Worm (Caenorhabditis elegans) whole organism, L4 larva: ENCODE results near the gene R10F2.6.
A peak's percentile ranks its signal among the peaks of the same experiment; 100 is the strongest.

ENCODE experiments used
- F44E2.7 ChIP-seq: fragments of 200-800 bp; sonication (Bioruptor generic); IDR thresholded peaks from 2 replicates; pipeline ENCODE4 v2.1.2; 2022; ENCODE audit warnings: missing genetic modification characterization, missing compliant biosample characterization
- R02D3.7 ChIP-seq: fragments of 150-350 bp; sonication (generic microtip); optimal IDR thresholded peaks from 3 replicates; lab custom pipeline; 2014; ENCODE audit warnings: missing biosample characterization, missing genetic modification characterization
- Y105C5A.15 ChIP-seq: fragments of 200-800 bp; sonication (Bioruptor generic); IDR thresholded peaks from 2 replicates; pipeline ENCODE4 v1.3.6; 2022; ENCODE audit warnings: missing genetic modification characterization, missing compliant biosample characterization
- Y48G9A.11 ChIP-seq: fragments of 200-800 bp; sonication (Bioruptor generic); IDR thresholded peaks from 2 replicates; pipeline ENCODE4 v1.3.6; 2022; ENCODE audit warnings: missing genetic modification reagents, missing genetic modification characterization, missing compliant biosample characterization
- Y5F2A.4 ChIP-seq: fragments of 200-800 bp; sonication (Bioruptor generic); optimal IDR thresholded peaks from 2 replicates; lab custom pipeline; 2018; ENCODE audit warnings: mild to moderate bottlenecking, missing genetic modification characterization, missing compliant biosample characterization
- aha-1 ChIP-seq: fragments of 150-350 bp; peaks from one replicate; lab custom pipeline; 2014; ENCODE audit warnings: missing biosample characterization, missing genetic modification characterization
- aly-2 ChIP-seq: sonication (generic microtip); optimal IDR thresholded peaks from 2 replicates; lab custom pipeline; 2018; ENCODE audit warnings: missing biosample characterization, missing genetic modification characterization
- ama-1 ChIP-seq: fragments of 150-350 bp; optimal IDR thresholded peaks from 2 replicates; lab custom pipeline; 2014; ENCODE audit warnings: inconsistent platforms, mixed read lengths
- ceh-62 ChIP-seq: sonication (generic microtip); optimal IDR thresholded peaks from 2 replicates; lab custom pipeline; 2017; ENCODE audit warnings: missing biosample characterization, missing genetic modification characterization
- ceh-82 ChIP-seq: sonication (generic microtip); optimal IDR thresholded peaks from 2 replicates; lab custom pipeline; 2017; ENCODE audit warnings: missing biosample characterization, missing genetic modification characterization
- cey-2 ChIP-seq: sonication (generic microtip); optimal IDR thresholded peaks from 3 replicates; lab custom pipeline; 2017; ENCODE audit warnings: missing genetic modification characterization, mild to moderate bottlenecking, missing compliant biosample characterization, antibody characterized with exemption, borderline replicate concordance; ENCODE audit not compliant: insufficient read depth
- ctbp-1 ChIP-seq: fragments of 200-800 bp; sonication (Bioruptor generic); IDR thresholded peaks from 2 replicates; pipeline ENCODE4 v1.3.6; 2022; ENCODE audit warnings: missing genetic modification reagents, missing genetic modification characterization, missing compliant biosample characterization
- daf-16 ChIP-seq, 3 experiments: sonication (generic microtip); optimal IDR thresholded peaks; 2 replicates each; lab custom pipeline; 2016 to 2017; ENCODE audit warnings: missing genetic modification characterization in 3 of 3, missing genetic modification reagents in 3 of 3, mild to moderate bottlenecking in 2 of 3, missing compliant biosample characterization in 2 of 3, missing biosample characterization in 1 of 3, moderate library complexity in 1 of 3
- dve-1 ChIP-seq: sonication (generic microtip); optimal IDR thresholded peaks from 2 replicates; lab custom pipeline; 2017; ENCODE audit warnings: antibody characterized with exemption, mild to moderate bottlenecking, missing genetic modification characterization, missing compliant biosample characterization; ENCODE audit not compliant: insufficient read depth
- egl-27 ChIP-seq: sonication (generic microtip); optimal IDR thresholded peaks from 3 replicates; lab custom pipeline; 2017; ENCODE audit warnings: missing biosample characterization, missing genetic modification reagents, missing genetic modification characterization
- egl-43 ChIP-seq: fragments of 200-800 bp; sonication (Bioruptor generic); IDR thresholded peaks from 2 replicates; pipeline ENCODE4 v1.3.6; 2022; ENCODE audit warnings: missing genetic modification reagents, missing genetic modification characterization, missing compliant biosample characterization
- fkh-10 ChIP-seq: fragments of 150-350 bp; optimal IDR thresholded peaks from 2 replicates; lab custom pipeline; 2014; ENCODE audit warnings: missing biosample characterization, missing genetic modification reagents, missing genetic modification characterization
- hlh-11 ChIP-seq: fragments of 200-800 bp; sonication (Bioruptor generic); optimal IDR thresholded peaks from 2 replicates; lab custom pipeline; 2018; ENCODE audit warnings: mild to moderate bottlenecking, missing genetic modification characterization, missing compliant biosample characterization
- hlh-30 ChIP-seq: sonication (generic microtip); optimal IDR thresholded peaks from 2 replicates; lab custom pipeline; 2017; ENCODE audit warnings: antibody characterized with exemption, mild to moderate bottlenecking, missing genetic modification characterization, missing compliant biosample characterization; ENCODE audit not compliant: insufficient read depth
- lin-1 ChIP-seq: fragments of 200-800 bp; sonication (Bioruptor generic); IDR thresholded peaks from 2 replicates; pipeline ENCODE4 v1.3.6; 2022; ENCODE audit warnings: missing genetic modification reagents, missing genetic modification characterization, missing compliant biosample characterization
- madf-9 ChIP-seq: fragments of 200-800 bp; sonication (Bioruptor generic); conservative IDR thresholded peaks from 2 replicates; pipeline ENCODE4 v1.3.6; 2022; ENCODE audit warnings: missing genetic modification reagents, missing genetic modification characterization, missing compliant biosample characterization
- mep-1 ChIP-seq: fragments of 150-350 bp; sonication (generic microtip); optimal IDR thresholded peaks from 3 replicates; lab custom pipeline; 2014; ENCODE audit warnings: missing biosample characterization, missing genetic modification characterization
- mxl-2 ChIP-seq: fragments of 200-800 bp; sonication (Bioruptor generic); conservative IDR thresholded peaks from 2 replicates; pipeline ENCODE4 v1.3.6; 2022; ENCODE audit warnings: missing genetic modification reagents, missing genetic modification characterization, missing compliant biosample characterization
- mxl-3 ChIP-seq: fragments of 200-800 bp; sonication (Bioruptor generic); optimal IDR thresholded peaks from 2 replicates; lab custom pipeline; 2018; ENCODE audit warnings: mild to moderate bottlenecking, missing genetic modification characterization, missing compliant biosample characterization
- nhr-102 ChIP-seq: sonication (generic microtip); optimal IDR thresholded peaks from 2 replicates; lab custom pipeline; 2016; ENCODE audit warnings: mild to moderate bottlenecking, missing genetic modification characterization, moderate library complexity, missing compliant biosample characterization
- nhr-25 ChIP-seq: sonication (generic microtip); optimal IDR thresholded peaks from 2 replicates; lab custom pipeline; 2017; ENCODE audit warnings: missing genetic modification characterization, mild to moderate bottlenecking, missing compliant biosample characterization, antibody characterized with exemption, moderate library complexity, borderline replicate concordance; ENCODE audit not compliant: insufficient read depth
- nhr-41 ChIP-seq: fragments of 200-800 bp; sonication (Bioruptor generic); IDR thresholded peaks from 2 replicates; pipeline ENCODE4 v1.3.6; 2022; ENCODE audit warnings: missing genetic modification reagents, missing genetic modification characterization, missing compliant biosample characterization
- nhr-76 ChIP-seq: fragments of 150-350 bp; optimal IDR thresholded peaks from 2 replicates; lab custom pipeline; 2014; ENCODE audit warnings: missing biosample characterization, missing genetic modification characterization
- pha-4 ChIP-seq, 2 experiments: fragments of 150-350 bp in 1 of 2; fragments of 200-800 bp in 1 of 2; sonication (Bioruptor generic) in 1 of 2; IDR thresholded peaks in 1 of 2; optimal IDR thresholded peaks in 1 of 2; 2 replicates each; pipeline versions ENCODE4 v1.3.6 to Lab custom; 2014 to 2022; ENCODE audit warnings: missing genetic modification characterization in 2 of 2, missing genetic modification reagents in 2 of 2, missing biosample characterization in 1 of 2, missing compliant biosample characterization in 1 of 2
- php-3 ChIP-seq: fragments of 200-800 bp; sonication (Bioruptor generic); IDR thresholded peaks from 2 replicates; pipeline ENCODE4 v1.3.6; 2022; ENCODE audit warnings: missing genetic modification reagents, missing genetic modification characterization, missing compliant biosample characterization
- set-16 ChIP-seq: fragments of 200-800 bp; sonication (Bioruptor generic); IDR thresholded peaks from 2 replicates; pipeline ENCODE4 v1.3.6; 2022; ENCODE audit warnings: missing genetic modification reagents, missing genetic modification characterization, missing compliant biosample characterization
- snpc-1.2 ChIP-seq: fragments of 200-800 bp; sonication (Bioruptor generic); IDR thresholded peaks from 2 replicates; pipeline ENCODE4 v1.3.6; 2022; ENCODE audit warnings: missing genetic modification reagents, missing genetic modification characterization, missing compliant biosample characterization
- snpc-4 ChIP-seq: fragments of 150-350 bp; optimal IDR thresholded peaks from 2 replicates; lab custom pipeline; 2014; ENCODE audit warnings: missing biosample characterization, missing genetic modification characterization
- tra-1 ChIP-seq: fragments of 200-800 bp; sonication (Bioruptor generic); IDR thresholded peaks from 2 replicates; pipeline ENCODE4 v1.3.6; 2022; ENCODE audit warnings: missing genetic modification reagents, missing genetic modification characterization, missing compliant biosample characterization
- zip-2 ChIP-seq: fragments of 150-350 bp; optimal IDR thresholded peaks from 2 replicates; lab custom pipeline; 2014; ENCODE audit warnings: missing biosample characterization, missing genetic modification characterization
- ztf-7 ChIP-seq: fragments of 150-350 bp; optimal IDR thresholded peaks from 2 replicates; lab custom pipeline; 2014; ENCODE audit warnings: missing biosample characterization, missing genetic modification characterization

The R10F2.6 gene

DNA sequence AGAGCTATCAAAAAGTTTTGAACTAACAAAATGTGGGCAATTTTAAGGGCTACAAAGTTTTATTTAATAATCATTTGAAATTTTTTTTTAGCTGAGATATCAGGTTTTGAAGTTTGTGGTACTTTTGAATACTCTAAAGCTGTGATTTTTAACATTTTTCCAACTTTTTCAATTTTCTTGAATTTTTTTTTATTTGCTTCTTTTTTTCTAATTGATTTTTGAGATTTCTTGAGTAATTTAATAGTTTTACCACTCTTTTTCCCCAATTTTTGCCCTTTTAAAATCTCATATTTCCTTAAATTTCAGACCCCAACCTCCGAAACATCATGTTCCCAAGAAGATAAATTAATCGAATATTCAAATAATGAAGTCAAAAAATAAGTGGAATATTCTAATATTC, 33.3 kb downstream of the R10F2.6 start, which contains the start of gene cdh-1:
TSS of gene cdh-1 (plus strand) at position 301 of the 400 bp plus-strand sequence.
- TF ChIP-seq aly-2 (tag; lab: Kevin White, UChicago) (no peak), egl-27 (tag; lab: Kevin White, UChicago) (no peak), R02D3.7 (no peak), ceh-62 (no peak), mxl-3 (GFP tag; lab: Kevin White, UChicago) (no peak), pha-4 (GFP tag; IDR thresholded peaks at IDR 0.05; lab: Robert Waterston, UW) (no peak), pha-4 (tag; optimal IDR thresholded peaks at IDR 0.05; lab: Kevin White, UChicago) (no peak), snpc-4 (tag; lab: Kevin White, UChicago) (no peak)

DNA sequence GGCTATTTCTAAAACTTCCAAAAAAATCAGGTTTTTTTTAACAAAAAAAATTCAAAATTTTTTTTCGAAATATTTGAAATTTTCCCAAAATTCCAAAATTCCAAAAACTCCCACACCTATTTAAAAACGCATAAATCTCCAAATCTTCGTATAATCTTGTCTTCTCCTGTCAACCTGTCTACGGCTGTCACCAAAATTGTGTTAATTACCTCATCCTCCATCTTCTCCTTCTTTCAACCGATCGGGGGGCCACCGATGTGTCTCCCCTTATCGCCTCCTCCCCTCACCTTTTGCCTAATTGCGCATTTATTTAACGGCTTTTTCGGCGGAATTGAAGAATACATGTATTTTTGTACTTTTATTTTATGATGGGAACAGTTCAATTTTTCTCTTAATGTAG, 35.0 kb downstream of the R10F2.6 start:
- TF ChIP-seq hlh-30 (tag; lab: Kevin White, UChicago) (no peak), lin-1 (no peak), Y105C5A.15 (GFP tag; lab: Robert Waterston, UW) (no peak), mep-1 (no peak), daf-16 (GFP tag; optimal IDR thresholded peaks at IDR 0.05; lab: Kevin White, UChicago) (no peak), daf-16 (tag; optimal IDR thresholded peaks at IDR 0.05; lab: Kevin White, UChicago) (no peak), nhr-102 (tag; lab: Kevin White, UChicago) (no peak), nhr-25 (tag; lab: Kevin White, UChicago) (no peak)

DNA sequence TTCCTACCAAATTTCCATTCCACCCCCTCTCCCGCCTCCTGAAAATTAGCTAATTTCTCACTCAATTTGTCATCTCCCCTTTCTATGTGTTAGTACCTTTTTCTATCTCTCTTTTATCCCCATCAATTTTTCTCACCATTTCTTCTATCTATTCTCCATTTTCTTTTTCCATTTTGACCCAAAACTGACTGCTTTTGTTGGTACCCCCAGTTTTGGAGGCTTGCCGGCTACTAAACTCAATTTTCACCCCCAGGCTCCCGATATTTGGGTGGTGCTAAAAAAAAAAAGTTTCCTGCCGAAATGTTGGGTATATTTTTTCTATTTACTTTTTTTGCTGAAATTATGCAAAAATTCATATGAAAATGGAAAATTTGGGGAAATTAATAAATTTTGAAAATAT, 36.1 kb downstream of the R10F2.6 start:
- TF ChIP-seq aha-1: peak; percentile 15
- TF ChIP-seq snpc-4 (tag; lab: Kevin White, UChicago): no peak
- no peak for TF ChIP-seq set-16 (GFP tag; lab: Robert Waterston, UW)
- TF ChIP-seq dve-1 (tag; lab: Kevin White, UChicago): no peak
- no peak for TF ChIP-seq madf-9

DNA sequence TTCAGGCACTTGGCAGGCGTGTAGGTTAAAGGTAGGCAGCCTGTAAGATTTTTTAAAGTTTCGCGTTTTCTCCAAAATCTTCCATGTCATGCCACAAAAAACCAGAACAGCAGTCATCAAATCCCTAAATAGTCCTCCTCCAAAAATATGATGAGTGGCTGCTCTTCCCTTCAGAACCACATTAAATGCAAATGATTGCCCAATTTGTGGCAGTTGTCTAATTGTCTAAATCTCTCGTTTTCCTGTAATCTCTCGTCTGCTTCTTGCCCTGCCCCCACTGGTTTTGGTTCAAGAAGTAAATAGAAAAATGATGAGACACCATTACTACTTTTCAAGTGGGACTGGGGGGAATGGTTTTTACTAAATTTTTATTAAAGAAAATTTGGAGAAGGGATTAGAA, 39.7 kb downstream of the R10F2.6 start:
- TF ChIP-seq cey-2 (tag; lab: Kevin White, UChicago) (no peak), aha-1 (peak; percentile 57)

DNA sequence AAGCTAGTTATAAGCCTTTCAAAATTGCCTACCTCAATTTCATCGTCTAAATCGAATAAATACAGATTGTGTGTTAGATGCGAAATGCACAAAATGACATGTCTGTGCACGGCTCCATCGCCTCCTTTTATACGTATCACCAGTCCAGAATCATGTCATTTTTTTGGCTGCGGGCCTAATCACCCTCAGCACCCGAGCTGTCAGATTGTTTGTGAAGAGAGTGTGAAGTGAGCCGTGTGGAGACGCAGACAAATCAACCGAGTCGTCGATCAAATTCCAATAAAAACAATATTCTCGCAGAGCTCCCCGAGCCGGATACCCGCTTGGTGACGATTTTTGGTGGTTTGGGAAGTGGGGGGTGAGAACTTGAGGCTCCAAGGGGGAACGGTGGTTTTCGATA, 42.8 kb downstream of the R10F2.6 start, which contains the start of gene idpa-1:
TSS of gene idpa-1 (minus strand) at position 101 of the 400 bp plus-strand sequence.
- 0 out of 2 replicates have a peak, but pooled peaks have one; percentile 25 for TF ChIP-seq F44E2.7
- TF ChIP-seq dve-1 (tag; lab: Kevin White, UChicago): no peak

DNA sequence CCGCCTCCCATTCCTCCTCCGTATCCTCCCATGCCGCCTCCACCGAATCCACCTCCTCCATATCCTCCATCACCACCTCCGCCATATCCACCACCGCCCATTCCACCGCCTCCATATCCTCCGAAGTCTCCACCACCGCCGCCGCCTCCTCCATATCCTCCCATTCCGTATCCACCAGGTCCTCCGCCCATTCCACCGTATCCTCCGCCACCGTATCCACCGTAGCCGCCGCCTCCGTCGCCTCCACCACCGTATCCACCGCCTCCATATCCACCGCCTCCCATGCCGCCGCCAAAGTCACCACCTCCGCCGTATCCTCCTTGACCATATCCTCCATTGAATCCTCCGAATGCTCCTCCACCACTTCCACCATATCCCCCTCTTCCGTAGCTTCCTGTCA, 44.2 kb downstream of the R10F2.6 start:
- TF ChIP-seq Y48G9A.11 (no peak), ztf-7 (tag; lab: Kevin White, UChicago) (no peak), ctbp-1 (GFP tag; lab: Robert Waterston, UW) (no peak), set-16 (GFP tag; lab: Robert Waterston, UW) (peak; percentile 95), fkh-10 (GFP tag; lab: Kevin White, UChicago) (no peak), egl-43 (GFP tag; lab: Robert Waterston, UW) (0 out of 2 replicates have a peak, but pooled peaks have one; percentile 41), nhr-76 (tag; lab: Kevin White, UChicago) (no peak), snpc-1.2 (GFP tag; lab: Robert Waterston, UW) (no peak), madf-9 (no peak), mxl-2 (GFP tag; lab: Robert Waterston, UW) (no peak), ceh-82 (tag; lab: Kevin White, UChicago) (no peak), zip-2 (no peak), tra-1 (no peak), ama-1 (lab: Kevin White, UChicago) (no peak), php-3 (GFP tag; lab: Robert Waterston, UW) (no peak), Y5F2A.4 (GFP tag; lab: Kevin White, UChicago) (no peak), nhr-41 (GFP tag; lab: Robert Waterston, UW) (no peak), hlh-11 (no peak)
- TF ChIP-seq, all 104 proteins: peak for 2
